Fruit fly (Drosophila melanogaster) whole organism, embryonic: ENCODE results near the gene CG8568.

Experiments
- CG10321 ChIP-seq: fragments of 200-800 bp; sonication (Bioruptor generic); IDR thresholded peaks from 2 replicates; pipeline ENCODE4 v1.3.6; 2022; ENCODE audit warnings: missing biosample characterization, missing genetic modification characterization
- Mrtf ChIP-seq: fragments of 200-800 bp; sonication (Bioruptor generic); IDR thresholded peaks from 3 replicates; pipeline ENCODE4 v1.3.6; 2022; ENCODE audit warnings: missing biosample characterization, missing genetic modification characterization
- h ChIP-seq: fragments of >200 bp; optimal IDR thresholded peaks from 2 replicates; lab custom pipeline; 2017
- sisA ChIP-seq: fragments of 200-800 bp; sonication (Bioruptor generic); IDR thresholded peaks from 2 replicates; pipeline ENCODE4 v1.3.6; 2022; ENCODE audit warnings: missing biosample characterization, missing genetic modification characterization

dm6 chrX:17476999-17477398, 24.7 kb upstream of the CG8568 start:
- TF ChIP-seq CG10321 (GFP tag; lab: Robert Waterston, UW) (no peak), h (lab: Kevin White, UChicago) (no peak), Mrtf (GFP tag; lab: Robert Waterston, UW) (no peak), sisA (GFP tag; lab: Robert Waterston, UW) (no peak)
